Worm (Caenorhabditis elegans): ENCODE results near the gene Y38E10A.17.

Gene Y38E10A.17

ce11 chrII:12616081-12616480, 18.5 kb downstream of the Y38E10A.17 start, which contains the start of gene nspe-6:
TSS of gene nspe-6 (minus strand) at chrII:12616181.
- TF ChIP-seq nhr-85 (tag) (peak; percentile 47), unc-62 (GFP tag; optimal IDR thresholded peaks at IDR 0.05) (no peak)

ce11 chrII:12615413-12615812, 19.2 kb downstream of the Y38E10A.17 start:
- TF ChIP-seq aha-1 (tag; optimal IDR thresholded peaks at IDR 0.05) (no peak), lin-14 (GFP tag; optimal IDR thresholded peaks at IDR 0.05) (peak; percentile 36), elt-3 (tag; optimal IDR thresholded peaks at IDR 0.05) (peak in 5 of 6 experiments; percentile 2 to 88 (median 44)), xbp-1 (tag; optimal IDR thresholded peaks at IDR 0.05) (no peak), unc-62 (GFP tag; optimal IDR thresholded peaks at IDR 0.05) (no peak), zip-4 (GFP tag; optimal IDR thresholded peaks at IDR 0.05) (no peak), lin-39 (tag; optimal IDR thresholded peaks at IDR 0.05) (no peak), fkh-4 (tag; optimal IDR thresholded peaks at IDR 0.05; ENCODE audit: borderline replicate concordance) (no peak), lin-35 (GFP tag; optimal IDR thresholded peaks at IDR 0.05) (peak in 1 of 2 experiments; percentile 36), nhr-84 (tag; optimal IDR thresholded peaks at IDR 0.05) (no peak), F16B12.6 (tag; optimal IDR thresholded peaks at IDR 0.05) (no peak), elt-2 (tag; optimal IDR thresholded peaks at IDR 0.05) (no peak), nhr-47 (tag; optimal IDR thresholded peaks at IDR 0.05) (peak; percentile 32), efl-1 (optimal IDR thresholded peaks at IDR 0.05) (no peak), efl-1 (GFP tag; optimal IDR thresholded peaks at IDR 0.05 in 1 of 2) (peak in 1 of 2 experiments; percentile 33), dpl-1 (GFP tag; optimal IDR thresholded peaks at IDR 0.05) (no peak), ztf-11 (tag; optimal IDR thresholded peaks at IDR 0.05) (no peak), nhr-28 (tag; optimal IDR thresholded peaks at IDR 0.05) (no peak), lsy-2 (tag; optimal IDR thresholded peaks at IDR 0.05) (no peak), mdl-1 (tag; optimal IDR thresholded peaks at IDR 0.05) (peak in 1 of 2 experiments; percentile 42), ceh-63 (GFP tag; optimal IDR thresholded peaks at IDR 0.05) (no peak), fkh-10 (GFP tag; optimal IDR thresholded peaks at IDR 0.05) (no peak), ama-1 (optimal IDR thresholded peaks at IDR 0.05) (no peak), jun-1 (tag; optimal IDR thresholded peaks at IDR 0.05) (no peak), unc-86 (tag; optimal IDR thresholded peaks at IDR 0.05) (no peak), nhr-90 (tag; optimal IDR thresholded peaks at IDR 0.05; ENCODE audit: poor library complexity) (peak; percentile 31), ets-5 (GFP tag; IDR thresholded peaks at IDR 0.05) (no peak), nhr-77 (tag; optimal IDR thresholded peaks at IDR 0.05) (no peak), ces-1 (GFP tag; optimal IDR thresholded peaks at IDR 0.05) (no peak), nhr-85 (tag) (peak; percentile 78), nhr-19 (GFP tag; conservative IDR thresholded peaks at IDR 0.05) (0 out of 2 replicates have a peak, but pooled peaks have one; percentile 23), C04F5.9 (tag; optimal IDR thresholded peaks at IDR 0.05) (no peak), C16A3.4 (tag; optimal IDR thresholded peaks at IDR 0.05) (no peak), unc-30 (tag; optimal IDR thresholded peaks at IDR 0.05) (no peak), tbx-2 (tag; optimal IDR thresholded peaks at IDR 0.05) (peak; percentile 21), sox-4 (tag; optimal IDR thresholded peaks at IDR 0.05) (no peak), fkh-8 (tag; optimal IDR thresholded peaks at IDR 0.05) (no peak), unc-130 (tag; optimal IDR thresholded peaks at IDR 0.05) (no peak), fos-1 (tag; optimal IDR thresholded peaks at IDR 0.05) (no peak), blmp-1 (tag; optimal IDR thresholded peaks at IDR 0.05) (peak; percentile 50), unc-98 (GFP tag; IDR thresholded peaks at IDR 0.05) (no peak), egl-27 (tag; optimal IDR thresholded peaks at IDR 0.05) (no peak), sptf-1 (tag; optimal IDR thresholded peaks at IDR 0.05) (no peak), lin-15B (tag; optimal IDR thresholded peaks at IDR 0.05) (no peak), pqm-1 (tag; optimal IDR thresholded peaks at IDR 0.05) (no peak), skn-1 (tag; optimal IDR thresholded peaks at IDR 0.05) (no peak), snu-23 (GFP tag; optimal IDR thresholded peaks at IDR 0.05) (peak; percentile 32), hpl-2 (GFP tag; optimal IDR thresholded peaks at IDR 0.05) (no peak), alr-1 (tag; optimal IDR thresholded peaks at IDR 0.05; ENCODE audit: borderline replicate concordance) (no peak), mep-1 (tag; optimal IDR thresholded peaks at IDR 0.05) (no peak), sup-37 (GFP tag; optimal IDR thresholded peaks at IDR 0.05) (no peak), egl-13 (tag; optimal IDR thresholded peaks at IDR 0.05) (no peak)
